Fruit fly (Drosophila melanogaster): Measurements from ENCODE around the gene CG7366.

The CG7366 gene

DNA sequence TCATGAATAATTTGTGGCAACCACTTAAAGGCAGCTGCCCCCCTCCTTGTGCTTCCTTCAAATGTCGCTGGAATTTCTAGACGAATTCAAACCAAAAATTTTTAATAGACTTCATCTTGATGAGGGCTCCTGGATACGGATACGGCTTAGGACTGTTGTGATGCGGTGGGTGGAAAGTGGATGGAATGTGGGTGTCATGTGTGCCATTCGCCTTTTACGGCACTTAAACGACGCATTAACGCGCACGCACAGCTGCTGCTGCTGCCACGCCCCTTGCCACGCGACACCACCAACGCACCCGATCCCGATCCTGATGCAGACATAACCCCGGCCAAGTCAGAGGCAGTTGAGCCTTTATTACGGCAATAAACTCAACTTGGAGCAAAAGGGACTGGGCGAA is 17.5 kb upstream of the CG7366 start:
- TF ChIP-seq Snoo (tag; optimal IDR thresholded peaks at IDR 0.05) (no peak), CG8301 (tag; optimal IDR thresholded peaks at IDR 0.05) (no peak)

- TF ChIP-seq Snoo (tag; optimal IDR thresholded peaks at IDR 0.05) (no peak), EcR (GFP tag; optimal IDR thresholded peaks at IDR 0.05) (no peak), CG17806 (tag; optimal IDR thresholded peaks at IDR 0.05) (no peak), CG12605 (GFP tag; IDR thresholded peaks at IDR 0.05) (no peak), CG32121 (GFP tag; IDR thresholded peaks at IDR 0.05) (no peak), CG4496 (GFP tag; IDR thresholded peaks at IDR 0.05) (no peak), gl (tag; optimal IDR thresholded peaks at IDR 0.05) (no peak)
Observed at dm6 chr3L:8218883-8219282, 16.7 kb upstream of the CG7366 start, which contains the start of gene CG13674. Gene CG13674 (minus strand): TSS chr3L:8218983.

DNA sequence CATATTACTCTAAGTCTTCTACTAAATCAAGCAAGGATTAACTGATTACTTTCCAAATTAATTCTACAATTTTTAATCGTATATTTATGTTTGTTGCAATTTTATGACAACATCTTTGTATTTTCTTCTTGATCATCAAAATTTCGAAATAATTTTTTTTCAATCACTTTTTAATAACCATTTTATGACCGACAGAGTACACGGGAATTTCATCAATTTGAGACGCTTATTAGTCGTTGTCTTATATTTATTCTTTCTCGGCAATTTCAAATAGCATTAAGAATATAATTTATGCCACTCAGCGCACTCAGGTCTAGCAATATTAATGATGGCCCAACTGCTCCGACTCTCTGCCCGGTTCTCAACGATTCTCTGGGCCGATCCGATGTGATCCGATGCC is 12.8 kb upstream of the CG7366 start, which contains the start of gene CG8012:
CG8012 (plus strand) TSS at position 301 of the 400 bp plus-strand sequence.
- no peak for TF ChIP-seq CG12605 (GFP tag; IDR thresholded peaks at IDR 0.05)
- no peak for TF ChIP-seq CG8159 (tag; optimal IDR thresholded peaks at IDR 0.05)
- no peak for TF ChIP-seq CG8301 (tag; optimal IDR thresholded peaks at IDR 0.05)
- no peak for TF ChIP-seq CG32121 (GFP tag; IDR thresholded peaks at IDR 0.05)

- TF ChIP-seq CG15710 (tag; optimal IDR thresholded peaks at IDR 0.05): no peak
- no peak for TF ChIP-seq Ets98B (GFP tag; IDR thresholded peaks at IDR 0.05)
- TF ChIP-seq D1 (tag; optimal IDR thresholded peaks at IDR 0.05): no peak
- TF ChIP-seq CG4496 (GFP tag; IDR thresholded peaks at IDR 0.05): no peak
- TF ChIP-seq Pif1B (GFP tag; optimal IDR thresholded peaks at IDR 0.05): no peak
- TF ChIP-seq CG9948 (tag; optimal IDR thresholded peaks at IDR 0.05): no peak
- no peak for TF ChIP-seq CG17806 (tag; optimal IDR thresholded peaks at IDR 0.05)
- TF ChIP-seq CG8301 (tag; optimal IDR thresholded peaks at IDR 0.05): no peak
- no peak for TF ChIP-seq CG32121 (GFP tag; IDR thresholded peaks at IDR 0.05)
- TF ChIP-seq CG8159 (tag; optimal IDR thresholded peaks at IDR 0.05): no peak
- no peak for TF ChIP-seq EcR (GFP tag; optimal IDR thresholded peaks at IDR 0.05)
- no peak for TF ChIP-seq Pif1A (GFP tag; optimal IDR thresholded peaks at IDR 0.05)
Observed at dm6 chr3L:8211590-8211989, 9.4 kb upstream of the CG7366 start, which contains the start of gene CG8006. Gene CG8006 (plus strand): TSS chr3L:8211890.

dm6 chr3L:8210596-8210995 is 8.4 kb upstream of the CG7366 start, which contains the start of gene tut:
Gene tut (minus strand): TSS chr3L:8210743.
- TF ChIP-seq Ets98B (GFP tag; IDR thresholded peaks at IDR 0.05) (no peak), D1 (tag; optimal IDR thresholded peaks at IDR 0.05) (no peak), Pif1B (GFP tag; optimal IDR thresholded peaks at IDR 0.05) (no peak), CG14655 (GFP tag; optimal IDR thresholded peaks at IDR 0.05) (no peak), CG12605 (GFP tag; IDR thresholded peaks at IDR 0.05) (no peak), CG15710 (tag; optimal IDR thresholded peaks at IDR 0.05) (no peak), Pif1A (GFP tag; optimal IDR thresholded peaks at IDR 0.05) (no peak), Snoo (tag; optimal IDR thresholded peaks at IDR 0.05) (no peak), CG34367 (tag; optimal IDR thresholded peaks at IDR 0.05) (no peak), CG8301 (tag; optimal IDR thresholded peaks at IDR 0.05) (no peak)

dm6 chr3L:8197779-8198279 is 4.4 kb downstream of the CG7366 start, which contains the start of the genes UbcE2M and Dhps:
Gene UbcE2M (minus strand): TSS chr3L:8197987.
Gene Dhps (plus strand): TSS chr3L:8198207.
- no peak; the same call in 1 of the 2 replicates for TF ChIP-seq CG32121 (GFP tag; IDR thresholded peaks at IDR 0.05)
- peak; percentile 67 for TF ChIP-seq fd96Ca (GFP tag; IDR thresholded peaks at IDR 0.05)
- peak; percentile 69 for TF ChIP-seq Snoo (tag; optimal IDR thresholded peaks at IDR 0.05)
- peak; percentile 69 for TF ChIP-seq CG17806 (tag; optimal IDR thresholded peaks at IDR 0.05)
- TF ChIP-seq CG15710 (tag; optimal IDR thresholded peaks at IDR 0.05): peak; percentile 79
- TF ChIP-seq CG9948 (tag; optimal IDR thresholded peaks at IDR 0.05): peak; percentile 68
- TF ChIP-seq CG12605 (GFP tag; IDR thresholded peaks at IDR 0.05): no peak
- peak; percentile 67; the same call in 2 of the 3 replicates for TF ChIP-seq CG4496 (GFP tag; IDR thresholded peaks at IDR 0.05)
- 0 out of 2 replicates have a peak, but pooled peaks have one; percentile 30 for TF ChIP-seq CG10348 (GFP tag; IDR thresholded peaks at IDR 0.05)
- peak; percentile 53 for TF ChIP-seq Ets98B (GFP tag; IDR thresholded peaks at IDR 0.05)
- TF ChIP-seq EcR (GFP tag; optimal IDR thresholded peaks at IDR 0.05): no peak
- TF ChIP-seq CG13204 (GFP tag; optimal IDR thresholded peaks at IDR 0.05): no peak

dm6 chr3L:8193016-8193415 is 9.2 kb downstream of the CG7366 start, which contains the start of gene CG7387:
Gene CG7387 (minus strand): TSS chr3L:8193116.
- no peak for TF ChIP-seq CG9948 (tag; optimal IDR thresholded peaks at IDR 0.05)
- TF ChIP-seq CG10348 (GFP tag; IDR thresholded peaks at IDR 0.05): no peak
- TF ChIP-seq Pif1B (GFP tag; optimal IDR thresholded peaks at IDR 0.05): no peak

DNA sequence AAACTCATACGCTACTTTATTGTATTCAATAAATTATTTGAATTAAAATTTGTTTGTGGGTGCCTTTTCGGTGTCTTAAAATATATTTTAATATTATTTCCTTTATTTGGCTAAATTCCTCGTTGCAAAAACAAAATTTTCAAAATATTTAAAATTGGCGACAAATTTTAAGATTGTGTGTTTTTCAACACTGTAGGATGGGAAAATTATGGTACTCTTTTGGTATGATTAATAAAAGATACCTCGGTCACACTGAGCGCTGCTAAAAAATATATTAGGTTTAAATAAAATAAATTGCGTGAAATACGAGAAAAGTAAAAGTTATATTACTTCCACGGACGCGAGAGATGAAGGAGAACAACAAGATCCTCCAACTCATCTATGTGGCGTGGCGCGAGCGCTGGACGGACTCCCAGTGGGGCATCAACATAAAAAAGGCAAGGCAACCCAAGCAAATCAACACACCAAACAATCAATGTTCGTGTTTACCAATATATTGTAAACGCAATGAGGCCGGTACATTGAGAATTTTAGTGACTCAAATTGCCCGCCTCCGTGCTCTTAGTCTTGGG is 11.1 kb downstream of the CG7366 start, which contains the start of gene MED24:
MED24 (plus strand) TSS at position 229 of the 572 bp plus-strand sequence.
- TF ChIP-seq CG12605 (GFP tag; IDR thresholded peaks at IDR 0.05) (no peak), CG10348 (GFP tag; IDR thresholded peaks at IDR 0.05) (no peak)

Data from whole organism, pupa.